Worm (Caenorhabditis elegans) whole organism, early embryonic: ENCODE data around the gene btb-5.
"Not testable (repeated sequence)": the region's sequence is repeated elsewhere in the genome, so short reads cannot be mapped to it uniquely, and the experiment has no call there.

ENCODE experiments used
- B0310.2 ChIP-seq: sonication (generic microtip); optimal IDR thresholded peaks from 2 replicates; lab custom pipeline; 2016; ENCODE audit warnings: mild to moderate bottlenecking, missing genetic modification characterization, missing compliant biosample characterization
- aly-1 ChIP-seq: sonication (generic microtip); optimal IDR thresholded peaks from 2 replicates; lab custom pipeline; 2016; ENCODE audit warnings: missing genetic modification characterization, missing compliant biosample characterization
- ama-1 ChIP-seq: fragments of 150-350 bp; optimal IDR thresholded peaks from 2 replicates; lab custom pipeline; 2014
- ceh-13 ChIP-seq: fragments of 200-800 bp; sonication (Bioruptor generic); optimal IDR thresholded peaks from 2 replicates; lab custom pipeline; 2018; ENCODE audit warnings: mild to moderate bottlenecking, missing genetic modification characterization, missing compliant biosample characterization
- ceh-36 ChIP-seq: sonication (generic microtip); optimal IDR thresholded peaks from 2 replicates; lab custom pipeline; 2016; ENCODE audit warnings: missing genetic modification characterization, inconsistent platforms, missing compliant biosample characterization
- ets-7 ChIP-seq: sonication (generic microtip); optimal IDR thresholded peaks from 2 replicates; lab custom pipeline; 2016; ENCODE audit warnings: missing genotype, missing genetic modification characterization, missing compliant biosample characterization
- hmbx-1 ChIP-seq: sonication (generic microtip); optimal IDR thresholded peaks from 2 replicates; lab custom pipeline; 2016; ENCODE audit warnings: mild to moderate bottlenecking, missing genetic modification characterization, missing compliant biosample characterization
- hmg-4 ChIP-seq: fragments of 200-800 bp; sonication (Bioruptor generic); optimal IDR thresholded peaks from 2 replicates; lab custom pipeline; 2018; ENCODE audit warnings: mild to moderate bottlenecking, missing genetic modification characterization, missing compliant biosample characterization
- pes-1 ChIP-seq: fragments of 200-800 bp; sonication (Bioruptor generic); IDR thresholded peaks from 2 replicates; pipeline ENCODE4 v1.3.6; 2022; ENCODE audit warnings: missing genetic modification reagents, missing genetic modification characterization, missing compliant biosample characterization
- scrt-1 ChIP-seq: fragments of 200-800 bp; sonication (Bioruptor generic); IDR thresholded peaks from 2 replicates; pipeline ENCODE4 v1.3.6; 2022; ENCODE audit warnings: missing genetic modification characterization, missing compliant biosample characterization
- sea-1 ChIP-seq: fragments of 200-800 bp; sonication (Bioruptor generic); conservative IDR thresholded peaks from 2 replicates; pipeline ENCODE4 v1.3.6; 2022; ENCODE audit warnings: missing genetic modification characterization, missing compliant biosample characterization
- tbx-11 ChIP-seq: fragments of 200-800 bp; sonication (Bioruptor generic); IDR thresholded peaks from 2 replicates; pipeline ENCODE4 v1.3.6; 2022; ENCODE audit warnings: missing genetic modification characterization, missing compliant biosample characterization
- tbx-37 ChIP-seq: fragments of 200-800 bp; sonication (Bioruptor generic); conservative IDR thresholded peaks from 2 replicates; pipeline ENCODE4 v1.3.6; 2022; ENCODE audit warnings: missing genetic modification reagents, missing genetic modification characterization, missing compliant biosample characterization
- tra-4 ChIP-seq: sonication (generic microtip); optimal IDR thresholded peaks from 2 replicates; lab custom pipeline; 2017; ENCODE audit warnings: missing genetic modification characterization, missing compliant biosample characterization

DNA sequence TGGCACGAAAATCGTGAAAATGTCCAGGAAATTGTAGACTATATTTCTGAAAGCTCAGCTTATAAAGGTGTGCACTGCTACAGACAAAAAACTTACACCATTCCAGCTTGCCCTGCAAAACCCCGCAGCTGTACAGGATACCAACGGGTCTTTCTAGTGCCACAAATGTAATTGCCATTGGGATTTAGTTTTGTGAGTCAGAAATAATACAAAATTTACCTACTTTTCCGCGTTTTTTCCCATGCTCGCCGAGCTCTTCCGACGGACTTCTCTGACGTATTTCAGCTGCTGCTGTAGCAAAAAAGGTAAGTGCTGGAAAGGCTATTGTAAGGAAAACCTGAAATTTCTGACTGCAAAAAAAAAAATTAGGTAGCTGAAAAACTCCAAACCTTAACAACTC, 36.1 kb upstream of the btb-5 start, which contains the start of gene C29F9.8:
- TF ChIP-seq B0310.2 (tag; lab: Kevin White, UChicago); ama-1 (lab: Kevin White, UChicago); aly-1 (tag; lab: Kevin White, UChicago); hmbx-1 (tag; lab: Kevin White, UChicago); ceh-13 (GFP tag; lab: Kevin White, UChicago); hmg-4; tbx-11 (GFP tag; lab: Robert Waterston, UW); tra-4; sea-1 (GFP tag; lab: Robert Waterston, UW); ets-7; ceh-36; scrt-1 (GFP tag; lab: Robert Waterston, UW); tbx-37 (GFP tag; lab: Robert Waterston, UW); pes-1 (GFP tag; lab: Robert Waterston, UW): not testable (repeated sequence)
